Worm (Caenorhabditis elegans) whole organism, L1 larva: ENCODE data around the gene arrd-15.

Experiments
- C04F5.9 ChIP-seq: sonication (generic microtip); optimal IDR thresholded peaks from 2 replicates; lab custom pipeline; 2016; ENCODE audit warnings: missing genetic modification characterization, missing compliant biosample characterization
- F16B12.6 ChIP-seq: fragments of 150-350 bp; optimal IDR thresholded peaks from 2 replicates; lab custom pipeline; 2014; ENCODE audit warnings: missing biosample characterization, missing genetic modification characterization
- Y116A8C.19 ChIP-seq: sonication (generic microtip); optimal IDR thresholded peaks from 2 replicates; lab custom pipeline; 2016; ENCODE audit warnings: missing compliant biosample characterization, missing genetic modification characterization, borderline replicate concordance
- aha-1 ChIP-seq: fragments of 150-350 bp; optimal IDR thresholded peaks from 2 replicates; lab custom pipeline; 2014; ENCODE audit warnings: missing biosample characterization, missing genetic modification characterization
- alr-1 ChIP-seq: fragments of 200-800 bp; sonication (Bioruptor generic); optimal IDR thresholded peaks from 2 replicates; lab custom pipeline; 2018; ENCODE audit warnings: borderline replicate concordance, mild to moderate bottlenecking, missing genetic modification characterization, missing compliant biosample characterization
- aly-2 ChIP-seq: fragments of 150-350 bp; optimal IDR thresholded peaks from 2 replicates; lab custom pipeline; 2014; ENCODE audit warnings: missing biosample characterization, missing genetic modification characterization
- ama-1 ChIP-seq: fragments of 150-350 bp; optimal IDR thresholded peaks from 2 replicates; lab custom pipeline; 2014
- ceh-63 ChIP-seq: fragments of 200-800 bp; sonication (Bioruptor generic); optimal IDR thresholded peaks from 2 replicates; lab custom pipeline; 2018; ENCODE audit warnings: mild to moderate bottlenecking, missing genetic modification characterization, missing compliant biosample characterization
- ceh-82 ChIP-seq, 3 experiments: fragments of 150-350 bp in 1 of 3; sonication (generic microtip) in 2 of 3; optimal IDR thresholded peaks; 2 replicates each; lab custom pipeline; 2014 to 2017; ENCODE audit warnings: missing biosample characterization in 3 of 3, missing genetic modification characterization in 3 of 3
- ceh-88 ChIP-seq: fragments of 200-800 bp; sonication (Bioruptor generic); IDR thresholded peaks from 2 replicates; pipeline ENCODE4 v1.3.6; 2022; ENCODE audit warnings: missing genetic modification characterization, missing compliant biosample characterization
- ceh-90 ChIP-seq: sonication (generic microtip); optimal IDR thresholded peaks from 2 replicates; lab custom pipeline; 2016; ENCODE audit warnings: missing genetic modification characterization, missing compliant biosample characterization
- dpl-1 ChIP-seq, 3 experiments: fragments of 150-350 bp in 2 of 3; sonication (generic microtip) in 1 of 3; optimal IDR thresholded peaks; 2 replicates each; lab custom pipeline; 2014 to 2017; ENCODE audit warnings: missing biosample characterization in 3 of 3, missing genetic modification characterization in 3 of 3, missing genetic modification reagents in 3 of 3
- dsc-1 ChIP-seq: sonication (generic microtip); optimal IDR thresholded peaks from 2 replicates; lab custom pipeline; 2016; ENCODE audit warnings: mild to moderate bottlenecking, missing genetic modification characterization, missing compliant biosample characterization
- efl-1 ChIP-seq, 4 experiments: fragments of 150-350 bp; optimal IDR thresholded peaks in 3 of 4; peaks in 1 of 4; 1 replicate in 1 of 4; 2 replicates in 3 of 4; lab custom pipeline; 2014; ENCODE audit warnings: missing biosample characterization in 2 of 4, missing genetic modification characterization in 2 of 4, missing genetic modification reagents in 2 of 4
- efl-3 ChIP-seq: fragments of 200-800 bp; sonication (Bioruptor generic); optimal IDR thresholded peaks from 2 replicates; lab custom pipeline; 2018; ENCODE audit warnings: mild to moderate bottlenecking, missing genetic modification characterization, missing compliant biosample characterization
- egl-13 ChIP-seq: sonication (generic microtip); optimal IDR thresholded peaks from 2 replicates; lab custom pipeline; 2016; ENCODE audit warnings: missing genotype, missing genetic modification reagents, missing genetic modification characterization, missing compliant biosample characterization
- egl-27 ChIP-seq, 2 experiments: fragments of 150-350 bp in 1 of 2; sonication (generic microtip); optimal IDR thresholded peaks; 3 replicates each; lab custom pipeline; 2017 to 2018; ENCODE audit warnings: missing biosample characterization in 2 of 2, missing genetic modification characterization in 2 of 2, missing genetic modification reagents in 2 of 2
- ets-5 ChIP-seq: fragments of 200-800 bp; sonication (Bioruptor generic); IDR thresholded peaks from 2 replicates; pipeline ENCODE4 v1.3.6; 2022; ENCODE audit warnings: missing genetic modification characterization, missing compliant biosample characterization
- fkh-4 ChIP-seq: sonication (generic microtip); optimal IDR thresholded peaks from 2 replicates; lab custom pipeline; 2016; ENCODE audit warnings: missing compliant biosample characterization, missing genetic modification characterization, borderline replicate concordance
- fos-1 ChIP-seq: fragments of 150-350 bp; optimal IDR thresholded peaks from 2 replicates; lab custom pipeline; 2014; ENCODE audit warnings: missing biosample characterization, missing genetic modification characterization
- grh-1 ChIP-seq: fragments of 200-800 bp; sonication (Bioruptor generic); IDR thresholded peaks from 2 replicates; pipeline ENCODE4 v1.3.6; 2022; ENCODE audit warnings: missing genetic modification reagents, missing genetic modification characterization, missing compliant biosample characterization
- hlh-17 ChIP-seq: fragments of 200-800 bp; sonication (Bioruptor generic); optimal IDR thresholded peaks from 2 replicates; lab custom pipeline; 2018; ENCODE audit warnings: missing genetic modification characterization, mild to moderate bottlenecking, missing compliant biosample characterization, moderate library complexity, borderline replicate concordance
- hlh-4 ChIP-seq: sonication (generic microtip); optimal IDR thresholded peaks from 2 replicates; lab custom pipeline; 2016; ENCODE audit warnings: mild to moderate bottlenecking, missing genetic modification characterization, missing compliant biosample characterization
- isw-1 ChIP-seq: fragments of 200-800 bp; sonication (Bioruptor generic); IDR thresholded peaks from 2 replicates; pipeline ENCODE4 v1.3.6; 2022; ENCODE audit warnings: missing genetic modification characterization, missing compliant biosample characterization
- lin-15B ChIP-seq: fragments of 150-350 bp; sonication (generic microtip); optimal IDR thresholded peaks from 3 replicates; lab custom pipeline; 2014; ENCODE audit warnings: missing biosample characterization, missing genetic modification characterization
- lin-35 ChIP-seq, 2 experiments: fragments of 150-350 bp; optimal IDR thresholded peaks; 2 replicates each; lab custom pipeline; 2014; ENCODE audit warnings: missing biosample characterization in 2 of 2, missing genetic modification characterization in 2 of 2, missing genetic modification reagents in 2 of 2
- lin-39 ChIP-seq: fragments of 150-350 bp; optimal IDR thresholded peaks from 2 replicates; lab custom pipeline; 2014; ENCODE audit warnings: missing biosample characterization, missing genetic modification reagents, missing genetic modification characterization
- lsy-2 ChIP-seq, 2 experiments: fragments of 150-350 bp; optimal IDR thresholded peaks; 2 replicates each; lab custom pipeline; 2014; ENCODE audit warnings: missing biosample characterization in 2 of 2, missing genetic modification characterization in 2 of 2
- mab-9 ChIP-seq: fragments of 200-800 bp; sonication (Bioruptor generic); IDR thresholded peaks from 2 replicates; pipeline ENCODE4 v1.3.6; 2022; ENCODE audit warnings: missing genetic modification reagents, missing genetic modification characterization, missing compliant biosample characterization
- mdl-1 ChIP-seq, 2 experiments: fragments of 150-350 bp; optimal IDR thresholded peaks; 2 replicates each; lab custom pipeline; 2014 to 2017; ENCODE audit warnings: missing biosample characterization in 2 of 2, missing genetic modification characterization in 2 of 2, inconsistent platforms in 1 of 2
- mep-1 ChIP-seq: fragments of 150-350 bp; optimal IDR thresholded peaks from 2 replicates; lab custom pipeline; 2014; ENCODE audit warnings: missing biosample characterization, missing genetic modification characterization
- nhr-12 ChIP-seq: sonication (generic microtip); optimal IDR thresholded peaks from 2 replicates; lab custom pipeline; 2017; ENCODE audit warnings: missing biosample characterization, missing genetic modification characterization
- nhr-19 ChIP-seq: fragments of 200-800 bp; sonication (Bioruptor generic); conservative IDR thresholded peaks from 2 replicates; pipeline ENCODE4 v1.3.6; 2022; ENCODE audit warnings: missing genetic modification characterization, missing compliant biosample characterization
- nhr-237 ChIP-seq: fragments of 150-350 bp; optimal IDR thresholded peaks from 2 replicates; lab custom pipeline; 2014; ENCODE audit warnings: missing biosample characterization, missing genetic modification characterization
- nhr-28 ChIP-seq: fragments of 150-350 bp; optimal IDR thresholded peaks from 2 replicates; lab custom pipeline; 2014; ENCODE audit warnings: missing biosample characterization, missing genetic modification characterization
- nhr-76 ChIP-seq: sonication (generic microtip); optimal IDR thresholded peaks from 2 replicates; lab custom pipeline; 2017; ENCODE audit warnings: missing biosample characterization, missing genetic modification characterization
- nhr-77 ChIP-seq: fragments of 150-350 bp; optimal IDR thresholded peaks from 2 replicates; lab custom pipeline; 2014; ENCODE audit warnings: missing biosample characterization, missing genetic modification characterization
- nhr-85 ChIP-seq: sonication (generic microtip); peaks from one replicate; lab custom pipeline; 2016; ENCODE audit warnings: missing genetic modification characterization, inconsistent platforms, missing compliant biosample characterization
- nhr-90 ChIP-seq: sonication (generic microtip); optimal IDR thresholded peaks from 2 replicates; lab custom pipeline; 2016; ENCODE audit warnings: mild to moderate bottlenecking, missing genetic modification characterization, missing compliant biosample characterization; ENCODE audit not compliant: poor library complexity
- pax-3 ChIP-seq: fragments of 200-800 bp; sonication (Bioruptor generic); optimal IDR thresholded peaks from 2 replicates; lab custom pipeline; 2018; ENCODE audit warnings: mild to moderate bottlenecking, missing genetic modification characterization, moderate library complexity, missing compliant biosample characterization
- rnt-1 ChIP-seq: sonication (generic microtip); optimal IDR thresholded peaks from 2 replicates; lab custom pipeline; 2016; ENCODE audit warnings: mild to moderate bottlenecking, missing genetic modification characterization, moderate library complexity, missing compliant biosample characterization
- skn-1 ChIP-seq: fragments of 150-350 bp; optimal IDR thresholded peaks from 2 replicates; lab custom pipeline; 2014; ENCODE audit warnings: missing biosample characterization, missing genetic modification characterization
- snu-23 ChIP-seq: sonication (generic microtip); optimal IDR thresholded peaks from 2 replicates; lab custom pipeline; 2016; ENCODE audit warnings: missing genetic modification characterization, missing compliant biosample characterization
- sptf-1 ChIP-seq: fragments of 150-350 bp; optimal IDR thresholded peaks from 2 replicates; lab custom pipeline; 2014; ENCODE audit warnings: missing biosample characterization, missing genetic modification characterization
- tlp-1 ChIP-seq: fragments of 150-350 bp; optimal IDR thresholded peaks from 2 replicates; lab custom pipeline; 2014; ENCODE audit warnings: missing biosample characterization, missing genetic modification characterization
- unc-130 ChIP-seq: fragments of 150-350 bp; optimal IDR thresholded peaks from 2 replicates; lab custom pipeline; 2017; ENCODE audit warnings: missing biosample characterization, missing genetic modification characterization, inconsistent platforms
- unc-62 ChIP-seq: fragments of 150-350 bp; optimal IDR thresholded peaks from 2 replicates; lab custom pipeline; 2014; ENCODE audit warnings: missing biosample characterization, missing genetic modification reagents, missing genetic modification characterization
- unc-86 ChIP-seq: sonication (generic microtip); optimal IDR thresholded peaks from 2 replicates; lab custom pipeline; 2016; ENCODE audit warnings: missing genetic modification characterization, missing compliant biosample characterization
- unc-98 ChIP-seq: fragments of 200-800 bp; sonication (Bioruptor generic); IDR thresholded peaks from 2 replicates; pipeline ENCODE4 v1.3.6; 2022; ENCODE audit warnings: missing genetic modification characterization, missing compliant biosample characterization
- xbp-1 ChIP-seq: sonication (generic microtip); optimal IDR thresholded peaks from 2 replicates; lab custom pipeline; 2016; ENCODE audit warnings: missing genetic modification characterization, missing compliant biosample characterization
- zag-1 ChIP-seq: fragments of 150-350 bp; optimal IDR thresholded peaks from 2 replicates; lab custom pipeline; 2014; ENCODE audit warnings: missing biosample characterization, missing genetic modification characterization
- zip-4 ChIP-seq: fragments of 200-800 bp; sonication (Bioruptor generic); optimal IDR thresholded peaks from 2 replicates; lab custom pipeline; 2018; ENCODE audit warnings: mild to moderate bottlenecking, missing genetic modification characterization, moderate library complexity, missing compliant biosample characterization
- ztf-11 ChIP-seq, 2 experiments: sonication (generic microtip); optimal IDR thresholded peaks; 2 replicates each; lab custom pipeline; 2016 to 2017; ENCODE audit warnings: missing genetic modification characterization in 2 of 2, missing biosample characterization in 1 of 2, missing compliant biosample characterization in 1 of 2
- ztf-4 ChIP-seq: fragments of 150-350 bp; optimal IDR thresholded peaks from 2 replicates; lab custom pipeline; 2014; ENCODE audit warnings: missing biosample characterization, missing genetic modification characterization

The arrd-15 gene

DNA sequence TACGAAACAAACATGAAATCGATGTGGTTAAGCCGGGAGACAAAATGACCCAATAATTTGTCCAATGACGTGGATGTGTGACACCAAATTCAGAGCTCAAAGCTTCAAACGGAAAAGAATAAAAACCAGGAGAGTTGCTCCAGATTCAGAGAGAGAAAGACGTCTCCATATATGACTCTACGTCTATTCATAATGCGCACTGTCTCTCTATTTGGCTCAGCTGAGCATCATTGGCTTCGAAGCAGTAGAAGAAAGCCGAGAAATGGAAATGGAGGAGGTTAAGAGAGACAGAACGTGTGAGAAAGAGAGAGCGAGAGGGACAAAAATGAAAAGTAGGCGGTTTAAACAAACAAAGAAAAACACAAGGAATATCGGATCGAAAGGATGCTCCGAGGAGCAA, 43.5 kb upstream of the arrd-15 start (continued):
- TF ChIP-seq ceh-90 (tag; lab: Kevin White, UChicago) = no peak
- no peak for TF ChIP-seq alr-1
- no peak for TF ChIP-seq F16B12.6
- TF ChIP-seq egl-13 (tag; lab: Kevin White, UChicago) = peak; percentile 15
- TF ChIP-seq mep-1 (tag; lab: Kevin White, UChicago) = peak; percentile 22
- peak in 1 of 3 experiments; percentile 5 for TF ChIP-seq ceh-82 (tag; optimal IDR thresholded peaks at IDR 0.05; lab: Kevin White, UChicago)
- no peak for TF ChIP-seq fkh-4
- no peak for TF ChIP-seq ama-1 (lab: Kevin White, UChicago)
- TF ChIP-seq hlh-17 (GFP tag; lab: Kevin White, UChicago) = no peak
- TF ChIP-seq nhr-90 (tag; lab: Kevin White, UChicago) = no peak
- no peak for TF ChIP-seq unc-130 (tag; lab: Kevin White, UChicago)
- TF ChIP-seq nhr-19 (GFP tag; lab: Robert Waterston, UW) = no peak
- no peak for TF ChIP-seq lin-39 (tag; lab: Kevin White, UChicago)
- no peak for TF ChIP-seq skn-1
- TF ChIP-seq fos-1 = no peak
- peak in 1 of 2 experiments; percentile 5 for TF ChIP-seq lin-35 (GFP tag; optimal IDR thresholded peaks at IDR 0.05; lab: Kevin White, UChicago)
- peak; percentile 1 to 26 for TF ChIP-seq efl-1 (optimal IDR thresholded peaks at IDR 0.05; lab: Kevin White, UChicago)
- no peak for TF ChIP-seq efl-1 (GFP tag; optimal IDR thresholded peaks at IDR 0.05 in 1 of 2; lab: Kevin White, UChicago)
- no peak for TF ChIP-seq xbp-1 (tag; lab: Kevin White, UChicago)
- no peak for TF ChIP-seq zip-4
- peak in 1 of 2 experiments; percentile 42 for TF ChIP-seq lsy-2 (tag; optimal IDR thresholded peaks at IDR 0.05; lab: Kevin White, UChicago)
- no peak for TF ChIP-seq rnt-1 (tag; lab: Kevin White, UChicago)
- no peak for TF ChIP-seq sptf-1
- TF ChIP-seq hlh-4 (tag; lab: Kevin White, UChicago) = no peak
- no peak for TF ChIP-seq C04F5.9
- TF ChIP-seq lin-15B (tag; lab: Kevin White, UChicago) = no peak
- TF ChIP-seq ets-5 (GFP tag; lab: Robert Waterston, UW) = no peak
- no peak for TF ChIP-seq ceh-88 (GFP tag; lab: Robert Waterston, UW)
- TF ChIP-seq isw-1 = no peak
- TF ChIP-seq mab-9 = no peak
- TF ChIP-seq nhr-237 (tag; lab: Kevin White, UChicago) = no peak
- no peak for TF ChIP-seq grh-1 (GFP tag; lab: Robert Waterston, UW)
- no peak for TF ChIP-seq nhr-28 (tag; lab: Kevin White, UChicago)
- no peak for TF ChIP-seq ztf-11 (tag; optimal IDR thresholded peaks at IDR 0.05; lab: Kevin White, UChicago)
- TF ChIP-seq dpl-1 (GFP tag; optimal IDR thresholded peaks at IDR 0.05; lab: Kevin White, UChicago) = peak in 1 of 3 experiments; percentile 26
- no peak for TF ChIP-seq zag-1 (tag; lab: Kevin White, UChicago)
- no peak for TF ChIP-seq tlp-1 (tag; lab: Kevin White, UChicago)
- TF ChIP-seq unc-86 (tag; lab: Kevin White, UChicago) = peak; percentile 16
- no peak for TF ChIP-seq mdl-1 (tag; optimal IDR thresholded peaks at IDR 0.05; lab: Kevin White, UChicago)
- TF ChIP-seq unc-62 (GFP tag; lab: Kevin White, UChicago) = no peak
- TF ChIP-seq efl-3 (GFP tag; lab: Kevin White, UChicago) = no peak
- no peak for TF ChIP-seq egl-27 (tag; optimal IDR thresholded peaks at IDR 0.05; lab: Kevin White, UChicago)
- TF ChIP-seq aha-1 (tag; lab: Kevin White, UChicago) = no peak
- TF ChIP-seq ceh-63 (GFP tag; lab: Kevin White, UChicago) = no peak
- TF ChIP-seq snu-23 (GFP tag; lab: Kevin White, UChicago) = no peak
- no peak for TF ChIP-seq unc-98 (GFP tag; lab: Robert Waterston, UW)
- no peak for TF ChIP-seq nhr-85
- TF ChIP-seq nhr-77 (tag; lab: Kevin White, UChicago) = no peak
- TF ChIP-seq nhr-12 = no peak
- TF ChIP-seq dsc-1 = peak; percentile 40
- TF ChIP-seq Y116A8C.19 (tag; lab: Kevin White, UChicago) = no peak
- TF ChIP-seq pax-3 (tag; lab: Kevin White, UChicago) = no peak
- TF ChIP-seq nhr-76 = no peak
- TF ChIP-seq aly-2 (tag; lab: Kevin White, UChicago) = no peak
- no peak for TF ChIP-seq ztf-4 (tag; lab: Kevin White, UChicago)
